Fruit fly (Drosophila melanogaster) whole organism, embryonic: ENCODE data around the gene Ir94d.
A peak's percentile ranks its signal among the peaks of the same experiment; 100 is the strongest.

Experiments
- Atf-2 ChIP-seq: fragments of 200-800 bp; sonication (Bioruptor generic); optimal IDR thresholded peaks from 2 replicates; lab custom pipeline; 2016; ENCODE audit warnings: missing biosample characterization, missing genetic modification characterization
- C15 ChIP-seq: fragments of 200-800 bp; sonication (Bioruptor generic); IDR thresholded peaks from 3 replicates; pipeline ENCODE4 v1.3.6; 2022; ENCODE audit warnings: missing biosample characterization, missing genetic modification characterization
- CG8765 ChIP-seq: fragments of 200-800 bp; sonication (Bioruptor generic); IDR thresholded peaks from 2 replicates; pipeline ENCODE4 v1.3.6; 2022; ENCODE audit warnings: missing biosample characterization, missing genetic modification characterization
- Myb ChIP-seq: fragments of 200-800 bp; sonication (Bioruptor generic); optimal IDR thresholded peaks from 2 replicates; lab custom pipeline; 2016; ENCODE audit warnings: missing biosample characterization, missing genetic modification characterization
- Neu2 ChIP-seq: fragments of 200-800 bp; sonication (Bioruptor generic); optimal IDR thresholded peaks from 3 replicates; lab custom pipeline; 2016; ENCODE audit warnings: missing biosample characterization, missing genetic modification characterization, borderline replicate concordance
- ftz-f1 ChIP-seq: fragments of 200-800 bp; sonication (Bioruptor generic); optimal IDR thresholded peaks from 2 replicates; lab custom pipeline; 2016; ENCODE audit warnings: missing biosample characterization, missing genetic modification characterization
- lbe ChIP-seq: fragments of 200-800 bp; sonication (Bioruptor generic); optimal IDR thresholded peaks from 2 replicates; lab custom pipeline; 2016; ENCODE audit warnings: missing biosample characterization, mild to moderate bottlenecking, missing genetic modification characterization
- sim ChIP-seq: fragments of 200-800 bp; sonication (Bioruptor generic); IDR thresholded peaks from 2 replicates; pipeline ENCODE4 v1.3.6; 2022; ENCODE audit warnings: missing biosample characterization, missing genetic modification characterization
- sug ChIP-seq: fragments of 200-800 bp; optimal IDR thresholded peaks from 2 replicates; lab custom pipeline; 2019; ENCODE audit warnings: missing biosample characterization, mild to moderate bottlenecking, missing genetic modification characterization, moderate library complexity
- tin ChIP-seq: fragments of 200-800 bp; sonication (Bioruptor generic); optimal IDR thresholded peaks from 3 replicates; lab custom pipeline; 2016; ENCODE audit warnings: missing biosample characterization, missing genetic modification characterization
- toy ChIP-seq: fragments of 200-800 bp; sonication (Bioruptor generic); IDR thresholded peaks from 2 replicates; pipeline ENCODE4 v1.3.6; 2022; ENCODE audit warnings: missing biosample characterization, missing genetic modification characterization
- trem ChIP-seq: fragments of 200-800 bp; optimal IDR thresholded peaks from 3 replicates; lab custom pipeline; 2019; ENCODE audit warnings: missing biosample characterization, mild to moderate bottlenecking, missing genetic modification characterization, moderate library complexity

- TF ChIP-seq sug (tag; lab: Kevin White, UChicago) = no peak
- no peak for TF ChIP-seq tin (GFP tag; lab: Kevin White, UChicago)
- no peak for TF ChIP-seq Atf-2 (GFP tag; lab: Kevin White, UChicago)
- TF ChIP-seq Neu2 = no peak
- no peak for TF ChIP-seq CG8765 (GFP tag; lab: Robert Waterston, UW)
- no peak for TF ChIP-seq trem (tag; lab: Kevin White, UChicago)
- TF ChIP-seq Myb (GFP tag; lab: Kevin White, UChicago) = no peak
- TF ChIP-seq toy (GFP tag; lab: Robert Waterston, UW) = no peak
- TF ChIP-seq C15 (GFP tag; lab: Robert Waterston, UW) = no peak
- TF ChIP-seq lbe (GFP tag; lab: Kevin White, UChicago) = no peak
- TF ChIP-seq ftz-f1 (GFP tag; lab: Kevin White, UChicago) = no peak
- TF ChIP-seq sim = 0 out of 2 replicates have a peak, but pooled peaks have one; percentile 7
Observed at dm6 chr3R:23445249-23445916, 42.8 kb downstream of the Ir94d start.
